Worm (Caenorhabditis elegans): ENCODE data around the gene F26G1.10.

The F26G1.10 gene

DNA sequence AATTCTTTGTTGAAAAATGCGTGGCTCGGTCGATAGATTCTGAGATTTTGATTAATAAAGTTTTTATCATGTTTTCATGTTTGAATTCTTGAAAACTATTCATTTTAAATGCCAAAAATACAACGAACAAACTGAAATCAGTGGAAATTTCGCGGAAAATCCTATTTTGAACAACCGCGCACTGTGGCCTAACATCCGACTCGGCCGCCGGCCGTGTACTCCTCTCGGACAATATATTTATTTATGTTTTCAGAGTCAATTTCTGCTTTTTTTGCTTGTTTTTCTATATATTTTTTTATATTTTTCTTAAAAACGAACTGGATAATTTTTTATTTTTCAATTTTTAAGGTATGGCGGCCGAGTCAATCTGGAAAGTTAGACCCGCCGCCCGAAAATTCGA lies 17.1 kb downstream of the F26G1.10 start, which contains the start of gene F26G1.1:
F26G1.1 (plus strand) TSS at position 347 of the 400 bp plus-strand sequence.
- TF ChIP-seq lin-15B (tag; optimal IDR thresholded peaks at IDR 0.05) = peak; percentile 36
- peak; percentile 87 for TF ChIP-seq nhr-43 (tag; optimal IDR thresholded peaks at IDR 0.05; ENCODE audit: poor library complexity, severe bottlenecking)
- TF ChIP-seq nfya-1 (tag; optimal IDR thresholded peaks at IDR 0.05; ENCODE audit: insufficient read depth) = peak; percentile 61
- peak; percentile 59 for TF ChIP-seq lsy-12 (tag; optimal IDR thresholded peaks at IDR 0.05)
- TF ChIP-seq nhr-23 (tag; optimal IDR thresholded peaks at IDR 0.05) = peak; percentile 45
- no peak for TF ChIP-seq mdl-1 (tag; optimal IDR thresholded peaks at IDR 0.05)
- peak; percentile 51 for TF ChIP-seq pha-4 (tag; optimal IDR thresholded peaks at IDR 0.05)
- TF ChIP-seq hmg-11 (tag; optimal IDR thresholded peaks at IDR 0.05) = peak; percentile 17
- TF ChIP-seq egl-5 (tag; optimal IDR thresholded peaks at IDR 0.05) = no peak
- no peak for TF ChIP-seq unc-39 (tag; optimal IDR thresholded peaks at IDR 0.05)
- TF ChIP-seq ztf-4 (tag; optimal IDR thresholded peaks at IDR 0.05) = no peak
- TF ChIP-seq elt-2 (tag; optimal IDR thresholded peaks at IDR 0.05) = peak; percentile 45

DNA sequence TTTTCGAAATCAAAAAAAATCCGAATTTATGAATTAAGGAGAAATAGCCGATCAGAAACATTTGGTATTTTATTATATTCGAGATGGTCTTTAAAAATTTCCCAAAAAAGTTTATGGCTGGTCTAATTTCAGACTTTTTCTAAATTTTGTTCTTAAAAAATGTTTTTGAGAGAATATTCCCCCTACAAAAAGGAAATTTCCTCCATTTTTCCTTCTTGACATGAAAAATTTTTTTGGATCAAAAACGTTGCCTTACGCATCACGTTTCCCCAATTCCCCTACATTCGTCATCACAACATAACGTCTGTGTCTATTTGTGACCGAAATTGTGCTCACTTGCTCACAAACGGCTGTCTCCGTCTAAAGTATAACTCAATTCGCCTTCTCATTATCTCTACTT lies 19.1 kb downstream of the F26G1.10 start:
- no peak for TF ChIP-seq ceh-9 (tag; optimal IDR thresholded peaks at IDR 0.05)
- TF ChIP-seq fkh-10 (GFP tag; optimal IDR thresholded peaks at IDR 0.05) = no peak
- TF ChIP-seq nhr-43 (tag; optimal IDR thresholded peaks at IDR 0.05; ENCODE audit: poor library complexity, severe bottlenecking) = no peak
- no peak for TF ChIP-seq nhr-12 (tag; optimal IDR thresholded peaks at IDR 0.05)
- TF ChIP-seq tbx-2 (tag; optimal IDR thresholded peaks at IDR 0.05) = no peak

DNA sequence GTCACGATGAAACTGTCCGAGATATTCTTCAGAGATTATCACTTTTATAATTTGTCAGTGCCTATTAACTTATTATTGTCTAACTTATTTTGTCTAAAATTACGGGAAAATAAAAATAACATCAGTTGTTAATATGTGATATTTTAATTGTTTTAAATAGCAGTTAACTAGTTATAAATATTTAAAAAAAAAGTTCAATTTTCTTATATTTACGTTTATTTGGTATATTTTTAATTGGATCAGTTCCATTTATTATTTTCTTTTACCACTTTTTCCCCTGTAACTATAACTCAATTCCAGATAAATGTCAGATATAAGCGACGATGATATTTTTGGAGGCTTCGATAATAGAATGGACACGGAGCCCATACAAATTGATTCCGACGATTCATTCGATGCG lies 21.3 kb downstream of the F26G1.10 start, which contains the start of gene C33F10.4:
C33F10.4 (plus strand) TSS at position 301 of the 400 bp plus-strand sequence.
- TF ChIP-seq nhr-11 (tag; optimal IDR thresholded peaks at IDR 0.05) (no peak), lin-39 (tag; optimal IDR thresholded peaks at IDR 0.05) (no peak), hmg-11 (tag; optimal IDR thresholded peaks at IDR 0.05) (no peak), lin-15B (tag; optimal IDR thresholded peaks at IDR 0.05) (no peak), egl-27 (tag; optimal IDR thresholded peaks at IDR 0.05) (no peak), nfya-1 (tag; optimal IDR thresholded peaks at IDR 0.05; ENCODE audit: insufficient read depth) (no peak), ceh-16 (tag; optimal IDR thresholded peaks at IDR 0.05) (no peak), nhr-25 (tag; optimal IDR thresholded peaks at IDR 0.05) (no peak), jun-1 (tag; optimal IDR thresholded peaks at IDR 0.05) (no peak), R02D3.7 (tag; optimal IDR thresholded peaks at IDR 0.05) (no peak), lsy-12 (tag; optimal IDR thresholded peaks at IDR 0.05) (no peak), mdl-1 (tag; optimal IDR thresholded peaks at IDR 0.05) (no peak)

DNA sequence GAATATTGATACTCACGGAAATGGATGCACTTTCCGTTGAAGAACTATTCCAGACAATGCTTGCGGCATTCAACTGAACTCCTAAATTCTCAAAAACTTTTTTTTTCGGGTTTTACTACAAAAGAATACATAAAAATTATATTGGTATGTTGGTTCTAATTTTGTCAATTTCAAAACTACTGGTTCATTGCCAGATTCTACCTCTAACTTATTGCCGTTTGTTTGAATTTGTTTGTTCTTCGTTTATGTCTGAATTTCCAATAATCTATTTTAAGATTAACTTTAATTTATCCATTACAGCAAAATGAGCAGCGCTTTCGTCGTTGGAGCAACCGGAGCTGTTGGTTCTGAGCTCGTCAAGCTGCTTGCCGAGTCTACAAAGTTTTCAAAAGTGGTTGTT lies 22.9 kb downstream of the F26G1.10 start, which contains the start of gene C33F10.14:
C33F10.14 (plus strand) TSS at position 301 of the 400 bp plus-strand sequence.
- TF ChIP-seq egl-27 (tag; optimal IDR thresholded peaks at IDR 0.05) = no peak
- no peak for TF ChIP-seq sea-2 (GFP tag; optimal IDR thresholded peaks at IDR 0.05)
- TF ChIP-seq mdl-1 (tag; optimal IDR thresholded peaks at IDR 0.05) = no peak
- no peak for TF ChIP-seq elt-2 (tag; optimal IDR thresholded peaks at IDR 0.05)
- no peak for TF ChIP-seq daf-12 (tag; optimal IDR thresholded peaks at IDR 0.05)
- no peak for TF ChIP-seq pha-4 (tag; optimal IDR thresholded peaks at IDR 0.05)
- TF ChIP-seq nhr-77 (tag; optimal IDR thresholded peaks at IDR 0.05) = no peak
- no peak for TF ChIP-seq nhr-25 (tag; optimal IDR thresholded peaks at IDR 0.05)
- no peak for TF ChIP-seq hmg-11 (tag; optimal IDR thresholded peaks at IDR 0.05)
- TF ChIP-seq ztf-11 (tag; optimal IDR thresholded peaks at IDR 0.05) = no peak
- no peak for TF ChIP-seq ZK546.5 (tag; optimal IDR thresholded peaks at IDR 0.05)
- TF ChIP-seq nhr-76 (tag; optimal IDR thresholded peaks at IDR 0.05) = no peak
- TF ChIP-seq lsy-12 (tag; optimal IDR thresholded peaks at IDR 0.05) = no peak
- TF ChIP-seq nhr-28 (tag; optimal IDR thresholded peaks at IDR 0.05) = no peak
- no peak for TF ChIP-seq jun-1 (tag; optimal IDR thresholded peaks at IDR 0.05)
- TF ChIP-seq ceh-9 (tag; optimal IDR thresholded peaks at IDR 0.05) = no peak
- no peak for TF ChIP-seq lin-15B (tag; optimal IDR thresholded peaks at IDR 0.05)
- TF ChIP-seq ceh-16 (tag; optimal IDR thresholded peaks at IDR 0.05) = no peak
- no peak for TF ChIP-seq fkh-2 (tag; optimal IDR thresholded peaks at IDR 0.05)
- no peak for TF ChIP-seq elt-3 (tag; optimal IDR thresholded peaks at IDR 0.05)

DNA sequence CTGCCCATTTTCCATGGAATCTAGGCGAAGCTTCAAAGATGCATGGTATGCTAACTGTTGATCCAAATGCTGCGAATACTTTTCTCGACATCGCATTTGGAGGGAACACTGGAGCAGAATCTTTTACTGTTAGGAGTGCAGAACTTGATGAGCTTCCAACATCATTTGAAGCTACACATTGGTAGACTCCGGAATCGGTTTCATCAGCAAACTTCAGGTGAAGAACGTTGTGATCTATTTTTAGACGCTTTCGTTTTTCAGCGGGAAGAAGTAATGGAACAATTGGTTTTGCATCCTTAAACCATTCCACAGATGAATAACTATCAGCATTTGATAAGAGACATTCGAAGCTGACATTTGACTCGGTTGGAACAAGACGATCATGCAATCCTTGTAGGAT lies 26.3 kb downstream of the F26G1.10 start:
- TF ChIP-seq eor-1 (tag; optimal IDR thresholded peaks at IDR 0.05) (no peak), egl-5 (tag; optimal IDR thresholded peaks at IDR 0.05) (no peak), mml-1 (tag; optimal IDR thresholded peaks at IDR 0.05) (no peak), nhr-28 (tag; optimal IDR thresholded peaks at IDR 0.05) (no peak), hmg-11 (tag; optimal IDR thresholded peaks at IDR 0.05) (no peak), elt-2 (tag; optimal IDR thresholded peaks at IDR 0.05) (no peak), elt-3 (tag; optimal IDR thresholded peaks at IDR 0.05) (no peak), aly-2 (tag; optimal IDR thresholded peaks at IDR 0.05) (no peak), ztf-11 (tag; optimal IDR thresholded peaks at IDR 0.05) (no peak), ama-1 (optimal IDR thresholded peaks at IDR 0.05) (no peak), fkh-2 (tag; optimal IDR thresholded peaks at IDR 0.05) (no peak)
